In the genomic region with DNA sequence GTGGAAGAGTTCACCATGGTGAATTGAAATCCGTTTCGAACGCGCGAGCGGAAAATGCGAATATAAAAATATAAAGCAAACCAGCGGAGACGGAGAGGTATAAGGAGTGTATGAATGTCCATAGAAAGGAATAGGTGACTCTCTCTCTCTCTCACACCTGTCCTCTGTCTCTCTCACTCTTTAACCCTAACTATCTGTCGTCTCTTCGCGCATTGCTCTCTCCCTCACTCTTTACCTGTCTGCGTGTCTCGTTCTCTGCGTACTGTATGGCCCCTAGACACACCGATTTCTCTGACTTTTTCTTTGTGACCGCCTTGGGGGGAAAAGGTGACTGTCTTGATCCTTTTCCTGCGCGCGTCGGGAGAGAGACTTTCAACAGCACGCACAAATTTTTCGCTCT, we compare ENCODE assay signal across 3 worm cellular contexts.
TF ChIP-seq lines count a peak whose summit lies in the region.

No protein-coding gene starts in this region.

TF ChIP-seq in whole organism, L2 larva, 48 proteins besides CTCF, POLR2A, EP300 and RAD21 (continued from another document):
- TF ChIP-seq F13H6.1 (tag; optimal IDR thresholded peaks at IDR 0.05; lab: Kevin White, UChicago) = peak; percentile 62
- TF ChIP-seq lin-39 (tag; optimal IDR thresholded peaks at IDR 0.05; lab: Kevin White, UChicago) = no peak
- TF ChIP-seq peb-1 (tag; optimal IDR thresholded peaks at IDR 0.05; lab: Kevin White, UChicago) = no peak
- no peak for TF ChIP-seq ZK546.5 (tag; optimal IDR thresholded peaks at IDR 0.05; lab: Kevin White, UChicago)
- no peak for TF ChIP-seq lin-11 (tag; optimal IDR thresholded peaks at IDR 0.05; lab: Kevin White, UChicago)
- no peak for TF ChIP-seq lin-13 (GFP tag; optimal IDR thresholded peaks at IDR 0.05; lab: Kevin White, UChicago)
- TF ChIP-seq sem-4 (tag; optimal IDR thresholded peaks at IDR 0.05; lab: Kevin White, UChicago) = peak; percentile 34
- no peak for TF ChIP-seq unc-62 (GFP tag; optimal IDR thresholded peaks at IDR 0.05; lab: Kevin White, UChicago)
- no peak for TF ChIP-seq skn-1 (tag; optimal IDR thresholded peaks at IDR 0.05; lab: Kevin White, UChicago)
- TF ChIP-seq nhr-10 (tag; optimal IDR thresholded peaks at IDR 0.05; lab: Kevin White, UChicago) = no peak
- TF ChIP-seq lsy-2 (tag; optimal IDR thresholded peaks at IDR 0.05; lab: Kevin White, UChicago) = peak in 1 of 2 experiments; percentile 50
- no peak for TF ChIP-seq mbf-1 (tag; optimal IDR thresholded peaks at IDR 0.05; lab: Kevin White, UChicago)
- no peak for TF ChIP-seq elt-3 (tag; optimal IDR thresholded peaks at IDR 0.05; lab: Kevin White, UChicago)
- peak; percentile 82 for TF ChIP-seq blmp-1 (tag; optimal IDR thresholded peaks at IDR 0.05; lab: Kevin White, UChicago; ENCODE audit: insufficient read depth)
- TF ChIP-seq ama-1 (optimal IDR thresholded peaks at IDR 0.05; lab: Kevin White, UChicago) = no peak

TF ChIP-seq in whole organism, L4 larva, 104 proteins besides CTCF, POLR2A, EP300 and RAD21 (continued from another document and continues in another):
- TF ChIP-seq daf-19 (GFP tag; conservative IDR thresholded peaks at IDR 0.05; lab: Robert Waterston, UW) = no peak
- no peak for TF ChIP-seq nhr-111 (GFP tag; optimal IDR thresholded peaks at IDR 0.05; lab: Kevin White, UChicago)
- no peak for TF ChIP-seq lin-13 (GFP tag; optimal IDR thresholded peaks at IDR 0.05; lab: Kevin White, UChicago)
- TF ChIP-seq saeg-2 (GFP tag; IDR thresholded peaks at IDR 0.05; lab: Robert Waterston, UW) = no peak
- no peak for TF ChIP-seq daf-16 (GFP tag; optimal IDR thresholded peaks at IDR 0.05; lab: Kevin White, UChicago)
- peak; percentile 71 for TF ChIP-seq daf-16 (tag; optimal IDR thresholded peaks at IDR 0.05; lab: Kevin White, UChicago)
- peak; percentile 41 for TF ChIP-seq rbr-2 (tag; optimal IDR thresholded peaks at IDR 0.05; lab: Kevin White, UChicago)
- TF ChIP-seq madf-5 (GFP tag; IDR thresholded peaks at IDR 0.05; lab: Robert Waterston, UW) = no peak
- no peak for TF ChIP-seq lin-29 (GFP tag; IDR thresholded peaks at IDR 0.05; lab: Robert Waterston, UW)
- TF ChIP-seq fos-1 (tag; optimal IDR thresholded peaks at IDR 0.05; lab: Kevin White, UChicago) = no peak
- TF ChIP-seq ZK546.5 (tag; optimal IDR thresholded peaks at IDR 0.05; lab: Kevin White, UChicago) = no peak
- no peak for TF ChIP-seq mdt-29 (GFP tag; IDR thresholded peaks at IDR 0.05; lab: Robert Waterston, UW)
- TF ChIP-seq Y5F2A.4 (GFP tag; optimal IDR thresholded peaks at IDR 0.05; lab: Kevin White, UChicago) = no peak
- TF ChIP-seq ceh-82 (tag; optimal IDR thresholded peaks at IDR 0.05; lab: Kevin White, UChicago) = no peak
- peak; percentile 71 for TF ChIP-seq nhr-28 (tag; optimal IDR thresholded peaks at IDR 0.05; lab: Kevin White, UChicago)
- peak; percentile 29 for TF ChIP-seq dpl-1 (GFP tag; optimal IDR thresholded peaks at IDR 0.05; lab: Kevin White, UChicago)
- TF ChIP-seq zfp-3 (GFP tag; conservative IDR thresholded peaks at IDR 0.05; lab: Robert Waterston, UW) = no peak
- TF ChIP-seq T26A8.4 (GFP tag; IDR thresholded peaks at IDR 0.05; lab: Robert Waterston, UW) = no peak
- TF ChIP-seq ZK337.2 (GFP tag; IDR thresholded peaks at IDR 0.05; lab: Robert Waterston, UW) = no peak
- peak; percentile 65 for TF ChIP-seq mes-2 (tag; optimal IDR thresholded peaks at IDR 0.05; lab: Kevin White, UChicago; ENCODE audit: poor library complexity, severe bottlenecking)
- peak; percentile 52 for TF ChIP-seq mep-1 (tag; optimal IDR thresholded peaks at IDR 0.05; lab: Kevin White, UChicago)
- TF ChIP-seq nhr-11 (tag; optimal IDR thresholded peaks at IDR 0.05; lab: Kevin White, UChicago) = no peak
- TF ChIP-seq aly-2 (tag; optimal IDR thresholded peaks at IDR 0.05; lab: Kevin White, UChicago) = no peak
- TF ChIP-seq nhr-237 (tag; optimal IDR thresholded peaks at IDR 0.05; lab: Kevin White, UChicago) = no peak
- TF ChIP-seq lir-3 (tag; optimal IDR thresholded peaks at IDR 0.05; lab: Kevin White, UChicago) = no peak
- no peak for TF ChIP-seq tag-97 (GFP tag; IDR thresholded peaks at IDR 0.05; lab: Robert Waterston, UW)
- no peak for TF ChIP-seq zip-2 (tag; optimal IDR thresholded peaks at IDR 0.05; lab: Kevin White, UChicago)
- no peak for TF ChIP-seq unc-130 (GFP tag; optimal IDR thresholded peaks at IDR 0.05; lab: Kevin White, UChicago)
- no peak for TF ChIP-seq daf-12 (tag; optimal IDR thresholded peaks at IDR 0.05; lab: Kevin White, UChicago)
- no peak for TF ChIP-seq ceh-32 (tag; optimal IDR thresholded peaks at IDR 0.05; lab: Kevin White, UChicago; ENCODE audit: poor library complexity)
- no peak for TF ChIP-seq spr-1 (tag; optimal IDR thresholded peaks at IDR 0.05; lab: Kevin White, UChicago)
- no peak for TF ChIP-seq F44E2.7 (GFP tag; IDR thresholded peaks at IDR 0.05; lab: Robert Waterston, UW)
- no peak for TF ChIP-seq dmd-8 (GFP tag; IDR thresholded peaks at IDR 0.05; lab: Robert Waterston, UW)
- TF ChIP-seq egl-27 (tag; optimal IDR thresholded peaks at IDR 0.05; lab: Kevin White, UChicago) = no peak
- TF ChIP-seq pqm-1 (tag; optimal IDR thresholded peaks at IDR 0.05; lab: Kevin White, UChicago) = peak; percentile 31
- TF ChIP-seq lin-1 (GFP tag; IDR thresholded peaks at IDR 0.05; lab: Robert Waterston, UW) = no peak; the same call in 1 of the 2 replicates
- no peak for TF ChIP-seq tra-1 (GFP tag; IDR thresholded peaks at IDR 0.05; lab: Robert Waterston, UW)
- TF ChIP-seq dmd-6 (GFP tag; IDR thresholded peaks at IDR 0.05; lab: Robert Waterston, UW) = 0 out of 2 replicates have a peak, but pooled peaks have one; percentile 28
- TF ChIP-seq nhr-6 (tag; optimal IDR thresholded peaks at IDR 0.05; lab: Kevin White, UChicago) = no peak
- peak; percentile 73 for TF ChIP-seq dve-1 (tag; optimal IDR thresholded peaks at IDR 0.05; lab: Kevin White, UChicago; ENCODE audit: insufficient read depth)
- TF ChIP-seq lin-38 (GFP tag; IDR thresholded peaks at IDR 0.05; lab: Robert Waterston, UW) = no peak; the same call in 1 of the 2 replicates
- TF ChIP-seq lin-15B (tag; optimal IDR thresholded peaks at IDR 0.05; lab: Kevin White, UChicago) = no peak
- peak; percentile 49 for TF ChIP-seq hlh-30 (tag; optimal IDR thresholded peaks at IDR 0.05; lab: Kevin White, UChicago; ENCODE audit: insufficient read depth)
- no peak for TF ChIP-seq F26F4.8 (GFP tag; conservative IDR thresholded peaks at IDR 0.05; lab: Robert Waterston, UW)
- no peak for TF ChIP-seq sdz-12 (GFP tag; optimal IDR thresholded peaks at IDR 0.05; lab: Kevin White, UChicago)
- no peak for TF ChIP-seq gei-8 (GFP tag; optimal IDR thresholded peaks at IDR 0.05; lab: Kevin White, UChicago)
- TF ChIP-seq zip-11 (GFP tag; IDR thresholded peaks at IDR 0.05; lab: Robert Waterston, UW) = no peak
- TF ChIP-seq Y105C5A.15 (GFP tag; IDR thresholded peaks at IDR 0.05; lab: Robert Waterston, UW) = no peak
- TF ChIP-seq dmd-9 (GFP tag; IDR thresholded peaks at IDR 0.05; lab: Robert Waterston, UW) = no peak
- TF ChIP-seq ceh-20 (GFP tag; IDR thresholded peaks at IDR 0.05; lab: Robert Waterston, UW) = no peak
- TF ChIP-seq zag-1 (tag; optimal IDR thresholded peaks at IDR 0.05; lab: Kevin White, UChicago) = no peak
- no peak for TF ChIP-seq T20F7.1 (GFP tag; optimal IDR thresholded peaks at IDR 0.05; lab: Kevin White, UChicago)
- TF ChIP-seq snpc-4 (tag; optimal IDR thresholded peaks at IDR 0.05; lab: Kevin White, UChicago) = no peak
- no peak for TF ChIP-seq spr-3 (GFP tag; optimal IDR thresholded peaks at IDR 0.05; lab: Kevin White, UChicago)
- peak; percentile 58; the same call in 1 of the 2 replicates for TF ChIP-seq egl-43 (GFP tag; IDR thresholded peaks at IDR 0.05; lab: Robert Waterston, UW)
- TF ChIP-seq attf-4 (tag; optimal IDR thresholded peaks at IDR 0.05; lab: Kevin White, UChicago) = no peak
- no peak for TF ChIP-seq mxl-2 (GFP tag; conservative IDR thresholded peaks at IDR 0.05; lab: Robert Waterston, UW)
- TF ChIP-seq R02D3.7 (tag; optimal IDR thresholded peaks at IDR 0.05; lab: Kevin White, UChicago) = no peak
- TF ChIP-seq Y75B8A.6 (GFP tag; IDR thresholded peaks at IDR 0.05; lab: Robert Waterston, UW) = no peak

TF ChIP-seq in whole organism, late embryonic, 69 proteins besides CTCF, POLR2A, EP300 and RAD21 (continued from another document):
- peak; percentile 60 for TF ChIP-seq nfya-1 (tag; optimal IDR thresholded peaks at IDR 0.05; lab: Kevin White, UChicago)
